Fruit fly (Drosophila melanogaster) whole organism, embryonic: ENCODE measurements around the gene Alp9.

ENCODE experiments used
- Bdp1 ChIP-seq: fragments of 200-800 bp; sonication (Bioruptor generic); optimal IDR thresholded peaks from 3 replicates; lab custom pipeline; 2016; ENCODE audit warnings: missing biosample characterization, missing genetic modification characterization
- CG10147 ChIP-seq: fragments of 200-800 bp; sonication (Bioruptor generic); optimal IDR thresholded peaks from 2 replicates; lab custom pipeline; 2019; ENCODE audit warnings: missing biosample characterization, mild to moderate bottlenecking, missing genetic modification characterization, moderate library complexity
- CG10321 ChIP-seq: fragments of 200-800 bp; sonication (Bioruptor generic); IDR thresholded peaks from 2 replicates; pipeline ENCODE4 v1.3.6; 2022; ENCODE audit warnings: missing biosample characterization, missing genetic modification characterization
- CG10959 ChIP-seq: fragments of 200-800 bp; sonication (Bioruptor generic); IDR thresholded peaks from 2 replicates; pipeline ENCODE4 v1.3.6; 2022; ENCODE audit warnings: missing biosample characterization, missing genetic modification characterization
- CG11247 ChIP-seq: fragments of 200-800 bp; sonication (Bioruptor generic); IDR thresholded peaks from 2 replicates; pipeline ENCODE4 v1.3.6; 2022; ENCODE audit warnings: missing biosample characterization, missing genetic modification characterization
- CG11398 ChIP-seq: fragments of 200-800 bp; sonication (Bioruptor generic); optimal IDR thresholded peaks from 2 replicates; lab custom pipeline; 2016; ENCODE audit warnings: missing biosample characterization, missing genetic modification characterization
- CG12104 ChIP-seq: fragments of 200-800 bp; sonication (Bioruptor generic); optimal IDR thresholded peaks from 3 replicates; lab custom pipeline; 2016; ENCODE audit warnings: missing biosample characterization, missing genetic modification characterization
- CG1233 ChIP-seq: fragments of 200-800 bp; sonication (Bioruptor generic); optimal IDR thresholded peaks from 4 replicates; lab custom pipeline; 2018; ENCODE audit warnings: missing biosample characterization, mild to moderate bottlenecking, missing genetic modification characterization
- CG13424 ChIP-seq: fragments of 200-800 bp; sonication (Bioruptor generic); optimal IDR thresholded peaks from 2 replicates; lab custom pipeline; 2019; ENCODE audit warnings: missing biosample characterization, mild to moderate bottlenecking, missing genetic modification characterization, moderate library complexity
- CG14014 ChIP-seq: fragments of 200-800 bp; sonication (Bioruptor generic); IDR thresholded peaks from 2 replicates; pipeline ENCODE4 v1.3.6; 2022; ENCODE audit warnings: missing biosample characterization, missing genetic modification characterization
- CG15269 ChIP-seq: fragments of 200-800 bp; sonication (Bioruptor generic); optimal IDR thresholded peaks from 2 replicates; lab custom pipeline; 2018; ENCODE audit warnings: missing biosample characterization, mild to moderate bottlenecking, missing genetic modification characterization, moderate library complexity
- CG1647 ChIP-seq: fragments of 200-800 bp; sonication (Bioruptor generic); optimal IDR thresholded peaks from 3 replicates; lab custom pipeline; 2016; ENCODE audit warnings: missing biosample characterization, missing genetic modification characterization
- CG16863 ChIP-seq: fragments of 200-800 bp; sonication (Bioruptor generic); optimal IDR thresholded peaks from 3 replicates; lab custom pipeline; 2016; ENCODE audit warnings: missing biosample characterization, missing genetic modification characterization
- CG17328 ChIP-seq: fragments of 200-800 bp; sonication (Bioruptor generic); IDR thresholded peaks from 2 replicates; pipeline ENCODE4 v1.3.6; 2022; ENCODE audit warnings: missing biosample characterization, missing genetic modification characterization
- CG18619 ChIP-seq: fragments of 200-800 bp; sonication (Bioruptor generic); optimal IDR thresholded peaks from 3 replicates; lab custom pipeline; 2017; ENCODE audit warnings: missing biosample characterization, mild to moderate bottlenecking, missing genetic modification characterization
- CG2116 ChIP-seq: fragments of 200-800 bp; sonication (Bioruptor generic); optimal IDR thresholded peaks from 3 replicates; lab custom pipeline; 2018; ENCODE audit warnings: missing biosample characterization, mild to moderate bottlenecking, missing genetic modification characterization
- CG30431 ChIP-seq: fragments of 200-800 bp; sonication (Bioruptor generic); optimal IDR thresholded peaks from 2 replicates; lab custom pipeline; 2017; ENCODE audit warnings: missing biosample characterization, missing genetic modification characterization
- CG32772 ChIP-seq: fragments of 200-800 bp; sonication (Bioruptor generic); IDR thresholded peaks from 2 replicates; pipeline ENCODE4 v1.3.6; 2022; ENCODE audit warnings: missing biosample characterization, missing genetic modification characterization
- CG4404 ChIP-seq: fragments of 200-800 bp; sonication (Bioruptor generic); IDR thresholded peaks from 2 replicates; pipeline ENCODE4 v1.3.6; 2022; ENCODE audit warnings: missing biosample characterization, missing genetic modification characterization
- CG7271 ChIP-seq: fragments of 200-800 bp; sonication (Bioruptor generic); optimal IDR thresholded peaks from 2 replicates; lab custom pipeline; 2018; ENCODE audit warnings: missing biosample characterization, mild to moderate bottlenecking, missing genetic modification characterization, moderate library complexity
- CG7745 ChIP-seq: fragments of 200-800 bp; sonication (Bioruptor generic); optimal IDR thresholded peaks from 2 replicates; lab custom pipeline; 2018; ENCODE audit warnings: missing biosample characterization, mild to moderate bottlenecking, missing genetic modification characterization, moderate library complexity
- CG9215 ChIP-seq: fragments of 200-800 bp; sonication (Bioruptor generic); IDR thresholded peaks from 2 replicates; pipeline ENCODE4 v1.3.6; 2022; ENCODE audit warnings: missing biosample characterization, missing genetic modification characterization
- CG9609 ChIP-seq: fragments of 200-800 bp; sonication (Bioruptor generic); optimal IDR thresholded peaks from 3 replicates; lab custom pipeline; 2016; ENCODE audit warnings: missing biosample characterization, missing genetic modification characterization
- Chrac-16 ChIP-seq: fragments of 200-800 bp; sonication (Bioruptor generic); optimal IDR thresholded peaks from 3 replicates; lab custom pipeline; 2016; ENCODE audit warnings: missing biosample characterization, missing genetic modification characterization
- CoRest ChIP-seq: fragments of 200-800 bp; sonication (Bioruptor generic); optimal IDR thresholded peaks from 3 replicates; lab custom pipeline; 2018; ENCODE audit warnings: missing biosample characterization, mild to moderate bottlenecking, missing genetic modification characterization, moderate library complexity
- Dref ChIP-seq: fragments of 200-800 bp; sonication (Bioruptor generic); IDR thresholded peaks from 2 replicates; pipeline ENCODE4 v1.3.6; 2022; ENCODE audit warnings: missing biosample characterization, missing genetic modification characterization
- Hr3 ChIP-seq: fragments of 200-800 bp; sonication (Bioruptor generic); optimal IDR thresholded peaks from 3 replicates; lab custom pipeline; 2016; ENCODE audit warnings: missing biosample characterization, missing genetic modification characterization
- Hr39 ChIP-seq: fragments of >200 bp; optimal IDR thresholded peaks from 2 replicates; lab custom pipeline; 2017
- Mad ChIP-seq: fragments of 200-800 bp; sonication (Bioruptor generic); optimal IDR thresholded peaks from 2 replicates; lab custom pipeline; 2016; ENCODE audit warnings: missing biosample characterization, missing genetic modification characterization
- Mrtf ChIP-seq: fragments of 200-800 bp; sonication (Bioruptor generic); IDR thresholded peaks from 3 replicates; pipeline ENCODE4 v1.3.6; 2022; ENCODE audit warnings: missing biosample characterization, missing genetic modification characterization
- NFAT ChIP-seq: fragments of 200-800 bp; sonication (Bioruptor generic); IDR thresholded peaks from 2 replicates; pipeline ENCODE4 v1.3.6; 2022; ENCODE audit warnings: missing biosample characterization, missing genetic modification characterization
- Nf-YA ChIP-seq: fragments of 200-800 bp; sonication (Bioruptor generic); IDR thresholded peaks from 2 replicates; pipeline ENCODE4 v1.3.6; 2022; ENCODE audit warnings: missing biosample characterization, missing genetic modification characterization
- Ravus ChIP-seq: fragments of 200-800 bp; sonication (Bioruptor generic); IDR thresholded peaks from 2 replicates; pipeline ENCODE4 v1.3.6; 2022; ENCODE audit warnings: missing biosample characterization, missing genetic modification characterization
- caup ChIP-seq: fragments of 200-800 bp; sonication (Bioruptor generic); optimal IDR thresholded peaks from 3 replicates; lab custom pipeline; 2017; ENCODE audit warnings: missing biosample characterization, mild to moderate bottlenecking, missing genetic modification characterization, moderate library complexity; ENCODE audit not compliant: severe bottlenecking
- chif ChIP-seq, 2 experiments: fragments of 200-800 bp; sonication (Bioruptor generic); optimal IDR thresholded peaks; 3 replicates each; lab custom pipeline; 2016; ENCODE audit warnings: missing biosample characterization in 2 of 2, missing genetic modification characterization in 2 of 2
- da ChIP-seq: fragments of 200-800 bp; sonication (Bioruptor generic); optimal IDR thresholded peaks from 2 replicates; lab custom pipeline; 2016; ENCODE audit warnings: missing biosample characterization, missing genetic modification characterization
- ftz-f1 ChIP-seq: fragments of 200-800 bp; sonication (Bioruptor generic); optimal IDR thresholded peaks from 2 replicates; lab custom pipeline; 2016; ENCODE audit warnings: missing biosample characterization, missing genetic modification characterization
- gt ChIP-seq: fragments of 200-800 bp; sonication (Bioruptor generic); IDR thresholded peaks from 2 replicates; pipeline ENCODE4 v1.3.6; 2022; ENCODE audit warnings: missing biosample characterization, missing genetic modification characterization
- hbn ChIP-seq: fragments of 200-800 bp; sonication (Bioruptor generic); IDR thresholded peaks from 2 replicates; pipeline ENCODE4 v1.3.6; 2022; ENCODE audit warnings: missing biosample characterization, missing genetic modification characterization; ENCODE audit not compliant: partially characterized antibody
- her ChIP-seq: fragments of 200-800 bp; sonication (Bioruptor generic); optimal IDR thresholded peaks from 2 replicates; lab custom pipeline; 2016; ENCODE audit warnings: missing biosample characterization, missing genetic modification characterization
- insv ChIP-seq, 2 experiments: fragments of 200-800 bp; sonication (Bioruptor generic); optimal IDR thresholded peaks; 3 replicates each; lab custom pipeline; 2016 to 2018; ENCODE audit warnings: missing biosample characterization in 2 of 2, missing genetic modification characterization in 2 of 2
- luna ChIP-seq: fragments of 200-800 bp; sonication (Bioruptor generic); optimal IDR thresholded peaks from 2 replicates; lab custom pipeline; 2016; ENCODE audit warnings: missing biosample characterization, missing genetic modification characterization
- p53 ChIP-seq: fragments of 200-800 bp; sonication (Bioruptor generic); optimal IDR thresholded peaks from 2 replicates; lab custom pipeline; 2016; ENCODE audit warnings: missing biosample characterization, missing genetic modification characterization
- pfk ChIP-seq: fragments of 200-800 bp; sonication (Bioruptor generic); optimal IDR thresholded peaks from 2 replicates; lab custom pipeline; 2018; ENCODE audit warnings: missing biosample characterization, mild to moderate bottlenecking, missing genetic modification characterization, moderate library complexity
- pum ChIP-seq: fragments of 200-800 bp; sonication (Bioruptor generic); optimal IDR thresholded peaks from 2 replicates; lab custom pipeline; 2016; ENCODE audit warnings: missing biosample characterization, missing genetic modification characterization
- sd ChIP-seq: fragments of 200-800 bp; sonication (Bioruptor generic); optimal IDR thresholded peaks from 3 replicates; lab custom pipeline; 2018; ENCODE audit warnings: missing biosample characterization, mild to moderate bottlenecking, missing genetic modification characterization, moderate library complexity
- sisA ChIP-seq: fragments of 200-800 bp; sonication (Bioruptor generic); IDR thresholded peaks from 2 replicates; pipeline ENCODE4 v1.3.6; 2022; ENCODE audit warnings: missing biosample characterization, missing genetic modification characterization
- sna ChIP-seq: fragments of 200-800 bp; sonication (Bioruptor generic); IDR thresholded peaks from 2 replicates; pipeline ENCODE4 v1.3.6; 2022; ENCODE audit warnings: missing biosample characterization, missing genetic modification characterization; ENCODE audit not compliant: partially characterized antibody
- stwl ChIP-seq: fragments of 200-800 bp; sonication (Bioruptor generic); optimal IDR thresholded peaks from 3 replicates; lab custom pipeline; 2018; ENCODE audit warnings: missing biosample characterization, mild to moderate bottlenecking, missing genetic modification characterization, moderate library complexity
- tio ChIP-seq: fragments of 200-800 bp; sonication (Bioruptor generic); optimal IDR thresholded peaks from 2 replicates; lab custom pipeline; 2017; ENCODE audit warnings: missing biosample characterization, missing genetic modification characterization, inconsistent platforms
- zfh1 ChIP-seq: fragments of 200-800 bp; sonication (Bioruptor generic); IDR thresholded peaks from 3 replicates; pipeline ENCODE4 v1.3.6; 2022; ENCODE audit warnings: missing biosample characterization, missing genetic modification characterization

Alp9 gene

dm6 chr3L:5611732-5612250, 16.4 kb downstream of the Alp9 start (continued):
- TF ChIP-seq CG2116 (GFP tag; lab: Kevin White, UChicago) (peak; percentile 33), sd (peak; percentile 52), Bdp1 (GFP tag; lab: Kevin White, UChicago) (no peak), Mrtf (GFP tag; lab: Robert Waterston, UW) (no peak), Dref (GFP tag; lab: Robert Waterston, UW) (no peak), Nf-YA (GFP tag; lab: Robert Waterston, UW) (peak; percentile 66), Mad (GFP tag; lab: Kevin White, UChicago) (peak; percentile 38), CG11398 (GFP tag; lab: Kevin White, UChicago) (no peak), pfk (GFP tag; lab: Kevin White, UChicago) (no peak), CG32772 (GFP tag; lab: Robert Waterston, UW) (peak; percentile 43; the same call in 1 of the 2 replicates), Hr3 (GFP tag; lab: Kevin White, UChicago) (peak; percentile 75), pum (peak; percentile 60), zfh1 (0 out of 3 replicates have a peak, but pooled peaks have one; percentile 23), CG7271 (tag; lab: Kevin White, UChicago) (peak; percentile 50), CG10959 (peak; percentile 57), da (no peak), tio (GFP tag; lab: Kevin White, UChicago) (peak; percentile 68), CG30431 (peak; percentile 45), CG10147 (GFP tag; lab: Kevin White, UChicago) (peak; percentile 72), sisA (GFP tag; lab: Robert Waterston, UW) (peak; percentile 62), CG1647 (GFP tag; lab: Kevin White, UChicago) (no peak), CG17328 (GFP tag; lab: Robert Waterston, UW) (peak; percentile 91), chif (GFP tag; optimal IDR thresholded peaks at IDR 0.05; lab: Kevin White, UChicago) (peak; percentile 33 to 73), insv (GFP tag; optimal IDR thresholded peaks at IDR 0.05; lab: Kevin White, UChicago) (no peak), NFAT (GFP tag; lab: Robert Waterston, UW) (no peak), CG1233 (GFP tag; lab: Kevin White, UChicago) (peak; percentile 76), ftz-f1 (GFP tag; lab: Kevin White, UChicago) (peak; percentile 28), CG15269 (peak; percentile 82), CG12104 (GFP tag; lab: Kevin White, UChicago) (peak; percentile 41), CG10321 (GFP tag; lab: Robert Waterston, UW) (peak; percentile 7; the same call in 1 of the 2 replicates), CoRest (tag; lab: Kevin White, UChicago) (peak; percentile 88), luna (GFP tag; lab: Kevin White, UChicago) (no peak), CG11247 (GFP tag; lab: Robert Waterston, UW) (0 out of 2 replicates have a peak, but pooled peaks have one; percentile 6), CG16863 (GFP tag; lab: Kevin White, UChicago) (peak; percentile 54), CG14014 (peak; percentile 35; the same call in 1 of the 2 replicates), CG13424 (tag; lab: Kevin White, UChicago) (peak; percentile 90), caup (GFP tag; lab: Kevin White, UChicago) (peak; percentile 44), CG4404 (GFP tag; lab: Robert Waterston, UW) (no peak), CG7745 (tag; lab: Kevin White, UChicago) (peak; percentile 71), stwl (tag; lab: Kevin White, UChicago) (peak; percentile 30), CG9215 (GFP tag; lab: Robert Waterston, UW) (no peak), gt (GFP tag; lab: Robert Waterston, UW) (peak; percentile 36; the same call in 1 of the 2 replicates), her (GFP tag; lab: Kevin White, UChicago) (no peak), CG9609 (GFP tag; lab: Kevin White, UChicago) (no peak), Ravus (GFP tag; lab: Robert Waterston, UW) (peak; percentile 7; the same call in 1 of the 2 replicates), p53 (no peak), hbn (GFP tag; lab: Robert Waterston, UW) (no peak), CG18619 (GFP tag; lab: Kevin White, UChicago) (peak; percentile 55), Hr39 (no peak), Chrac-16 (GFP tag; lab: Kevin White, UChicago) (peak; percentile 64), sna (GFP tag; lab: Robert Waterston, UW) (no peak)
